Worm (Caenorhabditis elegans) whole organism, midembryonic: ENCODE data around the gene D1086.2.

Source experiments
- T22C8.4 ChIP-seq: fragments of 200-800 bp; sonication (Bioruptor generic); IDR thresholded peaks from 2 replicates; pipeline ENCODE4 v1.3.6; 2022; ENCODE audit warnings: missing genetic modification characterization, missing compliant biosample characterization
- cog-1 ChIP-seq: sonication (generic microtip); optimal IDR thresholded peaks from 2 replicates; lab custom pipeline; 2016; ENCODE audit warnings: missing genetic modification characterization, missing compliant biosample characterization
- flt-1 ChIP-seq: fragments of 200-800 bp; sonication (Bioruptor generic); IDR thresholded peaks from 2 replicates; pipeline ENCODE4 v1.3.6; 2022; ENCODE audit warnings: missing genetic modification characterization, missing compliant biosample characterization
- klf-2 ChIP-seq: fragments of 200-800 bp; sonication (Bioruptor generic); conservative IDR thresholded peaks from 2 replicates; pipeline ENCODE4 v1.3.6; 2022; ENCODE audit warnings: missing genetic modification reagents, missing genetic modification characterization, missing compliant biosample characterization
- med-1 ChIP-seq: sonication (generic microtip); optimal IDR thresholded peaks from 2 replicates; lab custom pipeline; 2017; ENCODE audit warnings: missing genetic modification characterization, mild to moderate bottlenecking, missing compliant biosample characterization, antibody characterized with exemption, missing genetic modification reagents; ENCODE audit not compliant: insufficient read depth
- ref-1 ChIP-seq: fragments of 200-800 bp; sonication (Bioruptor generic); conservative IDR thresholded peaks from 2 replicates; pipeline ENCODE4 v1.3.6; 2022; ENCODE audit warnings: missing genetic modification reagents, missing genetic modification characterization, missing compliant biosample characterization
- tab-1 ChIP-seq: fragments of 200-800 bp; sonication (Bioruptor generic); IDR thresholded peaks from 2 replicates; pipeline ENCODE4 v1.3.6; 2022; ENCODE audit warnings: missing genetic modification characterization, missing compliant biosample characterization
- ztf-23 ChIP-seq: fragments of 200-800 bp; sonication (Bioruptor generic); IDR thresholded peaks from 2 replicates; pipeline ENCODE4 v1.3.6; 2022; ENCODE audit warnings: missing genetic modification reagents, missing genetic modification characterization, missing compliant biosample characterization
- ztf-29 ChIP-seq: fragments of 200-800 bp; sonication (Bioruptor generic); IDR thresholded peaks from 2 replicates; pipeline ENCODE4 v1.3.6; 2022; ENCODE audit warnings: missing genetic modification reagents, missing genetic modification characterization, missing compliant biosample characterization

DNA sequence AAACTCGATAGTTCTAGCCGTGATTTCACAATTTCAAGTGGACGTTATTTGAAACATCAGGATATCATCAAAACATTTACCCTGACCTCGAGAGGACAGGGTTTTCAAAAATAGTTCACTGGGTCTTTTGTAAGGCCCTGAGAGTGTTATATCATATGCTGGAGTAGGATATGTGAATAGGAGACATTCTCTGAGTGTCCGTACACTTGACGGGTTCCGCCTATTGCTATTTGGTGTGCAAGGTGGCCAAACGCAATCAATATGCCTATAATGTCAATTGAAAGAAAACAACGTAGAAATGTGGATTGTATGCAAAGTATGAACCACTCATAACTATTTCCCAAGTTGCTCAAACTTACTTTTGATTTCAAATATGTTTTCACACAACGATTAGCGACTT lies 1.1 kb downstream of the D1086.2 start:
- no peak for TF ChIP-seq tab-1
- TF ChIP-seq klf-2 (GFP tag; lab: Robert Waterston, UW), result no peak
- no peak for TF ChIP-seq T22C8.4 (GFP tag; lab: Robert Waterston, UW)
- TF ChIP-seq cog-1 (tag; lab: Kevin White, UChicago), result no peak
- no peak for TF ChIP-seq flt-1 (GFP tag; lab: Robert Waterston, UW)
- TF ChIP-seq ztf-23 (GFP tag; lab: Robert Waterston, UW), result no peak
- TF ChIP-seq med-1 (GFP tag; lab: Kevin White, UChicago), result no peak
- no peak for TF ChIP-seq ztf-29 (GFP tag; lab: Robert Waterston, UW)
- no peak for TF ChIP-seq ref-1 (GFP tag; lab: Robert Waterston, UW)
